Worm (Caenorhabditis elegans) whole organism, L1 larva: Measurements from ENCODE around the gene C35D6.4.

Source experiments
- ceh-82 ChIP-seq, 3 experiments: fragments of 150-350 bp in 1 of 3; sonication (generic microtip) in 2 of 3; optimal IDR thresholded peaks; 2 replicates each; lab custom pipeline; 2014 to 2017; ENCODE audit warnings: missing biosample characterization in 3 of 3, missing genetic modification characterization in 3 of 3
- egl-27 ChIP-seq, 2 experiments: fragments of 150-350 bp in 1 of 2; sonication (generic microtip); optimal IDR thresholded peaks; 3 replicates each; lab custom pipeline; 2017 to 2018; ENCODE audit warnings: missing biosample characterization in 2 of 2, missing genetic modification characterization in 2 of 2, missing genetic modification reagents in 2 of 2
- lin-14 ChIP-seq: fragments of 200-800 bp; sonication (Bioruptor generic); optimal IDR thresholded peaks from 2 replicates; lab custom pipeline; 2018; ENCODE audit warnings: mild to moderate bottlenecking, missing genetic modification characterization, moderate library complexity, missing compliant biosample characterization
- lin-39 ChIP-seq: fragments of 150-350 bp; optimal IDR thresholded peaks from 2 replicates; lab custom pipeline; 2014; ENCODE audit warnings: missing biosample characterization, missing genetic modification reagents, missing genetic modification characterization
- lsy-2 ChIP-seq, 2 experiments: fragments of 150-350 bp; optimal IDR thresholded peaks; 2 replicates each; lab custom pipeline; 2014; ENCODE audit warnings: missing biosample characterization in 2 of 2, missing genetic modification characterization in 2 of 2
- nhr-12 ChIP-seq: sonication (generic microtip); optimal IDR thresholded peaks from 2 replicates; lab custom pipeline; 2017; ENCODE audit warnings: missing biosample characterization, missing genetic modification characterization
- rnt-1 ChIP-seq: sonication (generic microtip); optimal IDR thresholded peaks from 2 replicates; lab custom pipeline; 2016; ENCODE audit warnings: mild to moderate bottlenecking, missing genetic modification characterization, moderate library complexity, missing compliant biosample characterization
- snpc-4 ChIP-seq: fragments of 150-350 bp; optimal IDR thresholded peaks from 2 replicates; lab custom pipeline; 2014; ENCODE audit warnings: missing biosample characterization, missing genetic modification characterization

ce11 chrIV:16350690-16351089 lies at the start of gene C35D6.4:
- TF ChIP-seq nhr-12 (tag; lab: Kevin White, UChicago) (no peak), snpc-4 (tag; lab: Kevin White, UChicago) (no peak), lin-39 (tag; lab: Kevin White, UChicago) (no peak), egl-27 (tag; optimal IDR thresholded peaks at IDR 0.05; lab: Kevin White, UChicago) (no peak), lsy-2 (tag; optimal IDR thresholded peaks at IDR 0.05; lab: Kevin White, UChicago) (no peak), rnt-1 (tag; lab: Kevin White, UChicago) (no peak), ceh-82 (tag; optimal IDR thresholded peaks at IDR 0.05; lab: Kevin White, UChicago) (no peak), lin-14 (no peak)
